Worm (Caenorhabditis elegans): Measurements from ENCODE around the gene Y97E10AR.1.

Y97E10AR.1 gene

DNA sequence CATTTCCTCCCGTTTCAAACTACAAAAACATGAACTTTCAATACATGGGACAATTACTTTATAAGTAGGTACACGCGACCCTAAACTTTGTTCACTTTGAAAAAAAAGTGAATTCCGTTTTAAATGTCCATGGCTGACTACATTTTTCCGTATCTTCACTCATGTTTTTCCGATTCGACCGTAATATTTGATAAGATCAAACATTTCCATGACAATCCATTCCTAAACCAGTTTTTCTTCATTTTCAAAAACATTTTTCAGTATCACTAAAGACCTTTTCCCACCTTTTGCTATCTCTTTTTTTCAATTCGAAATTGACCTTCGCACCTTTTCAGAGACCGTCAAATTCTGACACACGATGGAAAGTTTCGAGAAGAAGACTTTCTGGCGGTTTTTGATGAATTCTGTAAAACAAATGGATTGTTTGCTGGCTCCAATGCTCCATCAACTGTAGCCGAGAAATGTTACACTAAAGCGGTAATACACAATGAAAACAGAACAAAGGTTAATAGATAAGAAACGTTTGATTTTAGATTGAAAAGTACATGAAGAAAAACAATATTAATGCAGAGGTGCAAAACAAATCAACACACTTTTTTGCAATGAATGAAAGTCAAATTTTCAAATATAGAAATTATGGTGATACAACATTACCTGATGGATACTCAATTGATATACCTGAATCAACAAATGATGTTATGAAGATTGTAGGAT, 26.3 kb downstream of the Y97E10AR.1 start:
- TF ChIP-seq spr-3 (GFP tag; optimal IDR thresholded peaks at IDR 0.05) (no peak), nhr-76 (tag; optimal IDR thresholded peaks at IDR 0.05) (peak; percentile 3), mxl-2 (GFP tag; conservative IDR thresholded peaks at IDR 0.05) (no peak), gei-8 (GFP tag; optimal IDR thresholded peaks at IDR 0.05) (no peak), nhr-6 (tag; optimal IDR thresholded peaks at IDR 0.05) (no peak), set-16 (GFP tag; IDR thresholded peaks at IDR 0.05) (no peak), F49E8.2 (tag; optimal IDR thresholded peaks at IDR 0.05; ENCODE audit: borderline replicate concordance) (no peak), F26F4.8 (GFP tag; conservative IDR thresholded peaks at IDR 0.05) (no peak), snpc-1.2 (GFP tag; IDR thresholded peaks at IDR 0.05) (no peak), D1046.2 (GFP tag; IDR thresholded peaks at IDR 0.05) (no peak), lin-1 (GFP tag; IDR thresholded peaks at IDR 0.05) (no peak), dmd-6 (GFP tag; IDR thresholded peaks at IDR 0.05) (peak; percentile 39), hlh-11 (tag; optimal IDR thresholded peaks at IDR 0.05) (no peak), Y75B8A.6 (GFP tag; IDR thresholded peaks at IDR 0.05) (0 out of 2 replicates have a peak, but pooled peaks have one; percentile 26), nhr-48 (tag; optimal IDR thresholded peaks at IDR 0.05) (peak; percentile 18), hlh-30 (tag; optimal IDR thresholded peaks at IDR 0.05; ENCODE audit: insufficient read depth) (no peak), ces-1 (GFP tag; optimal IDR thresholded peaks at IDR 0.05) (no peak), daf-19 (GFP tag; conservative IDR thresholded peaks at IDR 0.05) (no peak), nhr-28 (tag; optimal IDR thresholded peaks at IDR 0.05) (peak; percentile 60), fos-1 (tag; optimal IDR thresholded peaks at IDR 0.05) (no peak), nhr-25 (tag; optimal IDR thresholded peaks at IDR 0.05; ENCODE audit: borderline replicate concordance, insufficient read depth) (no peak), zag-1 (tag; optimal IDR thresholded peaks at IDR 0.05) (no peak), nhr-10 (tag; optimal IDR thresholded peaks at IDR 0.05) (no peak), ztf-11 (tag; optimal IDR thresholded peaks at IDR 0.05) (no peak), pqm-1 (tag; optimal IDR thresholded peaks at IDR 0.05) (peak; percentile 5), ceh-82 (tag; optimal IDR thresholded peaks at IDR 0.05) (no peak), vab-7 (GFP tag; IDR thresholded peaks at IDR 0.05) (no peak), ceh-62 (tag; optimal IDR thresholded peaks at IDR 0.05) (no peak), ZK546.5 (tag; optimal IDR thresholded peaks at IDR 0.05) (no peak), mdl-1 (tag; optimal IDR thresholded peaks at IDR 0.05) (no peak), daf-16 (GFP tag; optimal IDR thresholded peaks at IDR 0.05) (no peak), daf-16 (tag; optimal IDR thresholded peaks at IDR 0.05) (peak; percentile 73), ctbp-1 (GFP tag; IDR thresholded peaks at IDR 0.05) (no peak)

- TF ChIP-seq lim-7 (GFP tag; IDR thresholded peaks at IDR 0.05) (no peak), F49E8.2 (tag; optimal IDR thresholded peaks at IDR 0.05; ENCODE audit: borderline replicate concordance) (peak; percentile 35), nhr-42 (GFP tag; IDR thresholded peaks at IDR 0.05) (no peak), unc-130 (GFP tag; optimal IDR thresholded peaks at IDR 0.05) (peak; percentile 33), lin-13 (GFP tag; optimal IDR thresholded peaks at IDR 0.05) (peak; percentile 33), lin-38 (GFP tag; IDR thresholded peaks at IDR 0.05) (peak; percentile 34), egl-27 (tag; optimal IDR thresholded peaks at IDR 0.05) (no peak), lsy-2 (tag; optimal IDR thresholded peaks at IDR 0.05) (peak in 1 of 2 experiments; percentile 25), hlh-30 (tag; optimal IDR thresholded peaks at IDR 0.05; ENCODE audit: insufficient read depth) (no peak)
These were observed 27.7 kb downstream of the Y97E10AR.1 start, which contains the start of gene oma-2 for ce11 chrV:8028825-8029489. Gene oma-2, plus strand, starts transcription at chrV:8029439.
